Worm (Caenorhabditis elegans) whole organism, L3 larva: ENCODE results near the gene Y67H2A.7.

ENCODE experiments used
- R02D3.7 ChIP-seq: fragments of 150-350 bp; optimal IDR thresholded peaks from 2 replicates; lab custom pipeline; 2014; ENCODE audit warnings: missing biosample characterization, missing genetic modification characterization
- ZK546.5 ChIP-seq: sonication (generic microtip); optimal IDR thresholded peaks from 2 replicates; lab custom pipeline; 2017; ENCODE audit warnings: missing biosample characterization, missing genetic modification characterization
- aly-2 ChIP-seq: fragments of 150-350 bp; optimal IDR thresholded peaks from 2 replicates; lab custom pipeline; 2014; ENCODE audit warnings: missing biosample characterization, missing genetic modification characterization
- ama-1 ChIP-seq: fragments of 150-350 bp; optimal IDR thresholded peaks from 2 replicates; lab custom pipeline; 2018
- ceh-16 ChIP-seq: sonication (generic microtip); optimal IDR thresholded peaks from 2 replicates; lab custom pipeline; 2017; ENCODE audit warnings: missing biosample characterization, missing genetic modification characterization
- ceh-28 ChIP-seq: fragments of 150-350 bp; optimal IDR thresholded peaks from 2 replicates; lab custom pipeline; 2014; ENCODE audit warnings: missing biosample characterization, missing genetic modification reagents, missing genetic modification characterization
- ceh-82 ChIP-seq: fragments of 150-350 bp; optimal IDR thresholded peaks from 2 replicates; lab custom pipeline; 2014; ENCODE audit warnings: missing biosample characterization, missing genetic modification characterization
- ceh-9 ChIP-seq: sonication (generic microtip); optimal IDR thresholded peaks from 2 replicates; lab custom pipeline; 2018; ENCODE audit warnings: missing biosample characterization, missing genetic modification characterization
- egl-27 ChIP-seq: sonication (generic microtip); optimal IDR thresholded peaks from 4 replicates; lab custom pipeline; 2017; ENCODE audit warnings: missing biosample characterization, missing genetic modification reagents, missing genetic modification characterization
- egl-5 ChIP-seq: fragments of 150-350 bp; optimal IDR thresholded peaks from 2 replicates; lab custom pipeline; 2017; ENCODE audit warnings: missing biosample characterization, missing genetic modification reagents, missing genetic modification characterization, inconsistent platforms
- elt-1 ChIP-seq: fragments of 150-350 bp; optimal IDR thresholded peaks from 2 replicates; lab custom pipeline; 2014; ENCODE audit warnings: missing biosample characterization, missing genetic modification characterization
- elt-2 ChIP-seq: sonication (generic microtip); optimal IDR thresholded peaks from 2 replicates; lab custom pipeline; 2016; ENCODE audit warnings: missing genetic modification reagents, mild to moderate bottlenecking, missing genetic modification characterization, missing compliant biosample characterization
- eor-1 ChIP-seq, 2 experiments: fragments of 150-350 bp; optimal IDR thresholded peaks; 2 replicates each; lab custom pipeline; 2014 to 2018; ENCODE audit warnings: missing biosample characterization in 2 of 2, missing genetic modification characterization in 2 of 2
- fkh-10 ChIP-seq: sonication (generic microtip); optimal IDR thresholded peaks from 2 replicates; lab custom pipeline; 2017; ENCODE audit warnings: missing biosample characterization, missing genetic modification reagents, missing genetic modification characterization
- fkh-2 ChIP-seq: fragments of 150-350 bp; optimal IDR thresholded peaks from 2 replicates; lab custom pipeline; 2014; ENCODE audit warnings: missing biosample characterization, missing genetic modification reagents, missing genetic modification characterization
- fos-1 ChIP-seq: fragments of 150-350 bp; optimal IDR thresholded peaks from 2 replicates; lab custom pipeline; 2014; ENCODE audit warnings: missing biosample characterization, missing genetic modification characterization
- hmg-11 ChIP-seq: sonication (generic microtip); optimal IDR thresholded peaks from 2 replicates; lab custom pipeline; 2016; ENCODE audit warnings: missing genetic modification characterization, missing compliant biosample characterization
- jun-1 ChIP-seq: fragments of 150-350 bp; optimal IDR thresholded peaks from 2 replicates; lab custom pipeline; 2014; ENCODE audit warnings: missing biosample characterization, missing genetic modification reagents, missing genetic modification characterization
- lin-15B ChIP-seq: fragments of 150-350 bp; optimal IDR thresholded peaks from 2 replicates; lab custom pipeline; 2014; ENCODE audit warnings: missing biosample characterization, missing genetic modification characterization
- lin-39 ChIP-seq: fragments of 150-350 bp; optimal IDR thresholded peaks from 2 replicates; lab custom pipeline; 2018; ENCODE audit warnings: missing biosample characterization, missing genetic modification reagents, missing genetic modification characterization
- lsy-12 ChIP-seq: sonication (generic microtip); optimal IDR thresholded peaks from 2 replicates; lab custom pipeline; 2016; ENCODE audit warnings: mild to moderate bottlenecking, missing genetic modification characterization, missing compliant biosample characterization
- mdl-1 ChIP-seq: fragments of 150-350 bp; optimal IDR thresholded peaks from 2 replicates; lab custom pipeline; 2014; ENCODE audit warnings: missing biosample characterization, missing genetic modification characterization
- nfya-1 ChIP-seq: sonication (generic microtip); optimal IDR thresholded peaks from 2 replicates; lab custom pipeline; 2017; ENCODE audit warnings: missing genetic modification characterization, mild to moderate bottlenecking, missing compliant biosample characterization, antibody characterized with exemption, moderate library complexity; ENCODE audit not compliant: insufficient read depth
- nhr-11 ChIP-seq: fragments of 150-350 bp; optimal IDR thresholded peaks from 2 replicates; lab custom pipeline; 2014; ENCODE audit warnings: missing biosample characterization, missing genetic modification characterization
- nhr-12 ChIP-seq: fragments of 150-350 bp; optimal IDR thresholded peaks from 2 replicates; lab custom pipeline; 2014; ENCODE audit warnings: missing biosample characterization, missing genetic modification characterization
- nhr-23 ChIP-seq: fragments of 150-350 bp; optimal IDR thresholded peaks from 2 replicates; lab custom pipeline; 2014; ENCODE audit warnings: missing biosample characterization, missing genetic modification reagents, missing genetic modification characterization
- nhr-237 ChIP-seq: fragments of 150-350 bp; optimal IDR thresholded peaks from 2 replicates; lab custom pipeline; 2014; ENCODE audit warnings: missing biosample characterization, missing genetic modification characterization
- nhr-25 ChIP-seq: sonication (generic microtip); optimal IDR thresholded peaks from 2 replicates; lab custom pipeline; 2017; ENCODE audit warnings: missing biosample characterization, missing genetic modification characterization
- nhr-28 ChIP-seq: fragments of 150-350 bp; optimal IDR thresholded peaks from 2 replicates; lab custom pipeline; 2014; ENCODE audit warnings: missing biosample characterization, missing genetic modification characterization
- nhr-43 ChIP-seq: sonication (generic microtip); optimal IDR thresholded peaks from 2 replicates; lab custom pipeline; 2016; ENCODE audit warnings: mild to moderate bottlenecking, missing genetic modification characterization, missing compliant biosample characterization; ENCODE audit not compliant: poor library complexity, severe bottlenecking
- nhr-67 ChIP-seq: fragments of 150-350 bp; optimal IDR thresholded peaks from 2 replicates; lab custom pipeline; 2014; ENCODE audit warnings: missing biosample characterization, missing genetic modification characterization
- nhr-76 ChIP-seq: fragments of 150-350 bp; sonication (generic microtip); optimal IDR thresholded peaks from 5 replicates; lab custom pipeline; 2014; ENCODE audit warnings: missing biosample characterization, missing genetic modification characterization
- nhr-77 ChIP-seq: fragments of 150-350 bp; optimal IDR thresholded peaks from 2 replicates; lab custom pipeline; 2014; ENCODE audit warnings: missing biosample characterization, missing genetic modification characterization
- pha-4 ChIP-seq: fragments of 150-350 bp; optimal IDR thresholded peaks from 2 replicates; lab custom pipeline; 2014; ENCODE audit warnings: missing biosample characterization, missing genetic modification reagents, missing genetic modification characterization
- pqm-1 ChIP-seq: fragments of 150-350 bp; optimal IDR thresholded peaks from 2 replicates; lab custom pipeline; 2017; ENCODE audit warnings: missing biosample characterization, missing genetic modification characterization, inconsistent platforms
- snpc-4 ChIP-seq: fragments of 150-350 bp; optimal IDR thresholded peaks from 2 replicates; lab custom pipeline; 2014; ENCODE audit warnings: missing biosample characterization, missing genetic modification characterization
- tbx-2 ChIP-seq: sonication (generic microtip); optimal IDR thresholded peaks from 2 replicates; lab custom pipeline; 2016; ENCODE audit warnings: mild to moderate bottlenecking, missing genetic modification characterization, missing compliant biosample characterization
- unc-39 ChIP-seq: sonication (generic microtip); optimal IDR thresholded peaks from 4 replicates; lab custom pipeline; 2017; ENCODE audit warnings: missing biosample characterization, missing genetic modification characterization
- unc-62 ChIP-seq: fragments of 150-350 bp; sonication (generic microtip); optimal IDR thresholded peaks from 4 replicates; lab custom pipeline; 2014; ENCODE audit warnings: missing biosample characterization, missing genetic modification reagents, missing genetic modification characterization
- zag-1 ChIP-seq: fragments of 150-350 bp; optimal IDR thresholded peaks from 2 replicates; lab custom pipeline; 2014; ENCODE audit warnings: missing biosample characterization, missing genetic modification characterization
- ztf-11 ChIP-seq: fragments of 150-350 bp; optimal IDR thresholded peaks from 2 replicates; lab custom pipeline; 2014; ENCODE audit warnings: missing biosample characterization, missing genetic modification characterization

The Y67H2A.7 gene

ce11 chrIV:13319886-13320650, 16.5 kb downstream of the Y67H2A.7 start:
- TF ChIP-seq ceh-28 (tag; lab: Kevin White, UChicago) (peak; percentile 91), fkh-2 (tag; lab: Kevin White, UChicago) (no peak), eor-1 (tag; optimal IDR thresholded peaks at IDR 0.05; lab: Kevin White, UChicago) (no peak), ama-1 (lab: Kevin White, UChicago) (no peak), nfya-1 (tag; lab: Kevin White, UChicago) (no peak)
- TF ChIP-seq, all 47 proteins: peak for 1

DNA sequence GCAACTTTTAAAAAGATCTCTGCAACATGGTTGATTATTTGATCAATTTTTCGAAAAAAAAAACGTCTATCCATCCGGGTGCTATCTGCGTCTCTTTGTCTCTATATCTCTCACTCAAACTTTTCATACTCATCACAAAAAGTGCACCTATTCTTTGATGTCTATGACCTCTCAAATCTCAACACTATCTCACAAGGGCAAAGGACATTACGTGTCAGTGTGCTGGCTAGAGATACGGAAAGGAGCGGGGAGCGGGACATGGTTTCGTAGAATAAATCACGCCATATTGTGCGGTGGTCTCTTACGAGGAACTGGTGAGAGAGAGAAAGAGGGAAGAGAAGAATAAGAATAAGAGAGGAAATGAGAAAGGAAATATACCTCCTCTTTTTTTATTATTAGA, 18.9 kb downstream of the Y67H2A.7 start:
- peak; percentile 46 for TF ChIP-seq fos-1 (tag; lab: Kevin White, UChicago)
- TF ChIP-seq nhr-11 (tag; lab: Kevin White, UChicago): peak; percentile 54
- TF ChIP-seq lin-39: no peak
- TF ChIP-seq elt-1 (tag; lab: Kevin White, UChicago): no peak
- TF ChIP-seq tbx-2 (tag; lab: Kevin White, UChicago): peak; percentile 38
- TF ChIP-seq elt-2 (tag; lab: Kevin White, UChicago): peak; percentile 97
- TF ChIP-seq ceh-9 (tag; lab: Kevin White, UChicago): no peak
- peak; percentile 8 for TF ChIP-seq egl-5 (tag; lab: Kevin White, UChicago)
- TF ChIP-seq mdl-1 (tag; lab: Kevin White, UChicago): no peak
- TF ChIP-seq nhr-76 (tag; lab: Kevin White, UChicago): peak; percentile 34
- peak; percentile 88 for TF ChIP-seq unc-62
- peak; percentile 57 for TF ChIP-seq jun-1 (tag; lab: Kevin White, UChicago)
- no peak for TF ChIP-seq aly-2
- no peak for TF ChIP-seq ceh-16 (tag; lab: Kevin White, UChicago)
- TF ChIP-seq hmg-11: peak; percentile 48
- peak; percentile 81 for TF ChIP-seq nfya-1 (tag; lab: Kevin White, UChicago)
- peak; percentile 95 for TF ChIP-seq nhr-23 (tag; lab: Kevin White, UChicago)
- TF ChIP-seq nhr-237 (tag; lab: Kevin White, UChicago): no peak
- TF ChIP-seq egl-27: peak; percentile 17
- no peak for TF ChIP-seq unc-39
- TF ChIP-seq fkh-10: no peak
- TF ChIP-seq lin-15B: peak; percentile 56
- TF ChIP-seq ceh-82 (tag; lab: Kevin White, UChicago): no peak
- peak; percentile 40 for TF ChIP-seq R02D3.7
- peak; percentile 71 for TF ChIP-seq ceh-28 (tag; lab: Kevin White, UChicago)
- TF ChIP-seq ama-1 (lab: Kevin White, UChicago): no peak
- no peak for TF ChIP-seq nhr-28 (tag; lab: Kevin White, UChicago)
- no peak for TF ChIP-seq zag-1 (tag; lab: Kevin White, UChicago)
- TF ChIP-seq nhr-43 (tag; lab: Kevin White, UChicago): peak; percentile 42
- TF ChIP-seq lsy-12 (tag; lab: Kevin White, UChicago): peak; percentile 46
- peak; percentile 62 for TF ChIP-seq nhr-25
- no peak for TF ChIP-seq ZK546.5 (tag; lab: Kevin White, UChicago)
- peak; percentile 95 for TF ChIP-seq pqm-1 (tag; lab: Kevin White, UChicago)
- no peak for TF ChIP-seq ztf-11 (tag; lab: Kevin White, UChicago)
- no peak for TF ChIP-seq snpc-4 (tag; lab: Kevin White, UChicago)
- peak; percentile 69 for TF ChIP-seq pha-4 (tag; lab: Kevin White, UChicago)

ce11 chrIV:13323823-13324359, 20.3 kb downstream of the Y67H2A.7 start, which contains the start of gene fat-2:
Gene fat-2, plus strand, starts transcription at chrIV:13323873.
- TF ChIP-seq lsy-12 (tag; lab: Kevin White, UChicago) (no peak), fkh-2 (tag; lab: Kevin White, UChicago) (no peak), R02D3.7 (no peak), nhr-12 (no peak), pqm-1 (tag; lab: Kevin White, UChicago) (no peak), hmg-11 (no peak), nhr-237 (tag; lab: Kevin White, UChicago) (no peak), eor-1 (tag; optimal IDR thresholded peaks at IDR 0.05; lab: Kevin White, UChicago) (no peak), nhr-77 (no peak), egl-27 (no peak), ztf-11 (tag; lab: Kevin White, UChicago) (no peak), nhr-23 (tag; lab: Kevin White, UChicago) (no peak), nhr-28 (tag; lab: Kevin White, UChicago) (no peak), nhr-76 (tag; lab: Kevin White, UChicago) (no peak), nhr-67 (no peak)
- TF ChIP-seq, all 47 proteins: peak for 0
